Worm (Caenorhabditis elegans): Measurements from ENCODE around the gene F23B12.4.

F23B12.4 gene

DNA sequence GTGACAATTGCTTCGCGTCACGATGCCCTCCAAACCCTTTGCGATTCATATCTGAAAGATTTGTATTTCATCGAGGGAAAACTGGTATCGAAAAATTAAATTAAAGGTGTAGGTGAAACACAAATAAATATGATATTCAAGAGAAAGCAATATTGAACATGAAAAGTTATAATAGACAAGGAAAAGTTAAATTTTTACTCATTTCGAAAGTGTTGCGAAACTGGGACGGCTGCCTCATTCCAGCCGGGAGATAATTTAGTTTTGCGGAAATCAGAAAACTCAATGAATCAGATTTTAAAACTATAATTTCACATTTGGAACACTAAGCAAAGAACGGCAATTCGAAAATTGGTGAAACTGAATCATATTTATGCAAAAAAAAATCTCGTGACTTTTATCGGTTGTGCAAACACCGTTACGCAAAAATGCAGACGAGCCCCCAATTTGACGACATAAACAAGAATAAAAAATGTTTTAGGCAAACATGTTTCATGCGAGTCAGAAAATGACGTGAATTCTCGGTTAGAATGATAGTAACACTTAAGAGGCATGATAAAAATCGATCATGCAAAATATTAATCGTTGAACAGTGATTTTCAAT, 25.9 kb upstream of the F23B12.4 start, which contains the start of the genes nxf-1 and C15H11.11 (continued):
- peak; percentile 75 for TF ChIP-seq nhr-19 (GFP tag; conservative IDR thresholded peaks at IDR 0.05)
- no peak for TF ChIP-seq ces-1 (GFP tag; optimal IDR thresholded peaks at IDR 0.05)
- TF ChIP-seq hlh-17 (GFP tag; optimal IDR thresholded peaks at IDR 0.05; ENCODE audit: borderline replicate concordance): no peak
- peak; percentile 50 for TF ChIP-seq jun-1 (tag; optimal IDR thresholded peaks at IDR 0.05)
- peak; percentile 33 for TF ChIP-seq fkh-10 (GFP tag; optimal IDR thresholded peaks at IDR 0.05)
- TF ChIP-seq hpl-2 (GFP tag; optimal IDR thresholded peaks at IDR 0.05): no peak
- TF ChIP-seq mdl-1 (tag; optimal IDR thresholded peaks at IDR 0.05): peak in 1 of 2 experiments; percentile 74
- TF ChIP-seq unc-98 (GFP tag; IDR thresholded peaks at IDR 0.05): 0 out of 2 replicates have a peak, but pooled peaks have one; percentile 9
- TF ChIP-seq unc-30 (tag; optimal IDR thresholded peaks at IDR 0.05): no peak
- TF ChIP-seq sox-4 (tag; optimal IDR thresholded peaks at IDR 0.05): peak; percentile 1
- TF ChIP-seq aly-2 (tag; optimal IDR thresholded peaks at IDR 0.05): no peak
- TF ChIP-seq nhr-28 (tag; optimal IDR thresholded peaks at IDR 0.05): no peak
- peak; percentile 85 for TF ChIP-seq snu-23 (GFP tag; optimal IDR thresholded peaks at IDR 0.05)
- no peak for TF ChIP-seq nhr-12 (tag; optimal IDR thresholded peaks at IDR 0.05)
- TF ChIP-seq Y116A8C.19 (tag; optimal IDR thresholded peaks at IDR 0.05; ENCODE audit: borderline replicate concordance): no peak
- TF ChIP-seq mep-1 (tag; optimal IDR thresholded peaks at IDR 0.05): peak; percentile 89
- TF ChIP-seq lin-39 (tag; optimal IDR thresholded peaks at IDR 0.05): peak; percentile 57
- TF ChIP-seq sup-37 (GFP tag; optimal IDR thresholded peaks at IDR 0.05): peak; percentile 17
- peak; percentile 50 to 64 (median 51) for TF ChIP-seq ceh-82 (tag; optimal IDR thresholded peaks at IDR 0.05)
- peak; percentile 4 for TF ChIP-seq egl-13 (tag; optimal IDR thresholded peaks at IDR 0.05)
- peak; percentile 85 for TF ChIP-seq nhr-47 (tag; optimal IDR thresholded peaks at IDR 0.05)
- peak; percentile 64 for TF ChIP-seq lin-13 (GFP tag; optimal IDR thresholded peaks at IDR 0.05)
- peak; percentile 22 for TF ChIP-seq nhr-11 (tag; optimal IDR thresholded peaks at IDR 0.05)
- TF ChIP-seq fos-1 (tag; optimal IDR thresholded peaks at IDR 0.05): peak; percentile 11
- TF ChIP-seq lin-15B (tag; optimal IDR thresholded peaks at IDR 0.05): peak; percentile 21

DNA sequence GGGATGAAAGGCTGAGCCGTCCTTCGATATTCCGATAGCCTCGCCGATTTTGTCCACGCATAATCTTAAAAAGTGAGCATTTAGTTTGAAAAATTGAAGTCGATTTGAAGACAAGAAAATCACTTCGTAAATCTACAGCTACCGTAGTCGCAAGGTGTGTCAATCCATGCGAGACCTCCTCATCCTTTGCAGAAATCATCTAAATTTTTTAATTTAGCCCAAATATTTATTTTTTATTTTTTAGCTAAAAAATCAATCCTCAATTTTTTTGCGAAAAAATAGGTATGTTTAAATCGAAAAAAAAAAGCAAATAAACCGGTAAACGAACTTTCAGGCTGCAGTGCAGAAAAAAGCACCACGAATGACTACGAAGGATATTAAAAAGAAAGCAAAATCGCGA, 23.2 kb upstream of the F23B12.4 start, which contains the start of the genes nxf-2 and set-31:
nxf-2 (minus strand) TSS at position 101 of the 400 bp plus-strand sequence.
set-31 (plus strand) TSS at position 169 of the 400 bp plus-strand sequence.
- TF ChIP-seq hlh-4 (tag; optimal IDR thresholded peaks at IDR 0.05): no peak
- TF ChIP-seq lsy-2 (tag; optimal IDR thresholded peaks at IDR 0.05): peak in 1 of 2 experiments; percentile 12
- TF ChIP-seq sptf-1 (tag; optimal IDR thresholded peaks at IDR 0.05): no peak

DNA sequence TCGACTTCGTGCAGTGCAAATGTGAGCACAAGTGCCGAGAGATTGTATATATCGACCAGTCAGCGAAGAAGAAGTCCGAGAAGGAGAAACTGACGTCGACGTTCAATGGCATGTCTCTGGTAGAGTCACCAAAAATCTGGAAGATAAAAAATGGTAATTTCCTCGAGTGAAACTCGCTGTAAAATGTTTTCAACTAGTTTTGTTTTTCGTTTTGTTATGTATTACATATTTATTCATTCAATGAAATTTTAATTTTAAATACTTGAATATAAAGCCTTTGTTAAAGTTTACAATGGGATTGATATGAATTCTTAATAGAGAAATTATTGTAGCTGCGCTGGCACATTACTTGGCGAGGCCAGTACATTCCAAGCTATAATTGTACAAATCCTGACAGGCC, 21.1 kb upstream of the F23B12.4 start:
- TF ChIP-seq zag-1 (tag; optimal IDR thresholded peaks at IDR 0.05) (no peak), nhr-90 (tag; optimal IDR thresholded peaks at IDR 0.05; ENCODE audit: poor library complexity) (no peak), skn-1 (tag; optimal IDR thresholded peaks at IDR 0.05) (no peak), nhr-71 (tag; optimal IDR thresholded peaks at IDR 0.05) (no peak), efl-1 (optimal IDR thresholded peaks at IDR 0.05) (no peak), efl-1 (GFP tag; optimal IDR thresholded peaks at IDR 0.05 in 1 of 2) (peak in 1 of 2 experiments; percentile 34), egl-27 (tag; optimal IDR thresholded peaks at IDR 0.05) (no peak), lin-35 (GFP tag; optimal IDR thresholded peaks at IDR 0.05) (no peak), hlh-4 (tag; optimal IDR thresholded peaks at IDR 0.05) (no peak)

DNA sequence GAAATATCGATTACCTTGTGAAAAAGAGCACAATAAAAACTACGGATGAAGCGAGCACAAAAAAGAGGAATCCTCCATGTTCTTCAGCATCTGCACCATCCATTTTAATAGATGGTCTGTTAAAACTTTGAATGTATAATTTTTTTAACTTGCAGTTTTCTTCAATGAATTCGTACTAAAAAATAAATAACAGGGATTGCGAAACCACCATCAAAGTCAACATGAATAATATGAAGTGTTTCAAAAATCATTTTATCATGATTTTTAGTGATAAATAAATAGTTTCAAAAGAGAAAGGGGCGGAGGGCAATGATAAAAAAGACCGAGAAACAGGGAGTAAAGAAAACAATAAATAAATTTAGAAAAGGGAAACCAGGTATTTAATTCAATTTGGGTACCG, 19.6 kb upstream of the F23B12.4 start, which contains the start of gene dhs-22:
dhs-22 (minus strand) TSS at position 116 of the 400 bp plus-strand sequence.
- TF ChIP-seq zag-1 (tag; optimal IDR thresholded peaks at IDR 0.05): no peak
- no peak for TF ChIP-seq lin-13 (GFP tag; optimal IDR thresholded peaks at IDR 0.05)
- TF ChIP-seq nhr-47 (tag; optimal IDR thresholded peaks at IDR 0.05): no peak
- TF ChIP-seq mdl-1 (tag; optimal IDR thresholded peaks at IDR 0.05): no peak
- TF ChIP-seq snpc-4 (tag; optimal IDR thresholded peaks at IDR 0.05): no peak
- no peak for TF ChIP-seq rnt-1 (tag; optimal IDR thresholded peaks at IDR 0.05)
- TF ChIP-seq elt-3 (tag; optimal IDR thresholded peaks at IDR 0.05): no peak
- TF ChIP-seq ceh-63 (GFP tag; optimal IDR thresholded peaks at IDR 0.05): no peak
- no peak for TF ChIP-seq lir-3 (tag; optimal IDR thresholded peaks at IDR 0.05; ENCODE audit: poor library complexity)
- TF ChIP-seq hlh-17 (GFP tag; optimal IDR thresholded peaks at IDR 0.05; ENCODE audit: borderline replicate concordance): no peak
- TF ChIP-seq C16A3.4 (tag; optimal IDR thresholded peaks at IDR 0.05): no peak
- TF ChIP-seq nhr-77 (tag; optimal IDR thresholded peaks at IDR 0.05): no peak
- no peak for TF ChIP-seq pag-3 (tag; optimal IDR thresholded peaks at IDR 0.05; ENCODE audit: borderline replicate concordance, insufficient read depth)
- no peak for TF ChIP-seq fkh-10 (GFP tag; optimal IDR thresholded peaks at IDR 0.05)
- TF ChIP-seq ztf-4 (tag; optimal IDR thresholded peaks at IDR 0.05): no peak
- no peak for TF ChIP-seq mef-2 (tag; optimal IDR thresholded peaks at IDR 0.05)
- TF ChIP-seq nhr-85 (tag): no peak
- no peak for TF ChIP-seq fkh-8 (tag; optimal IDR thresholded peaks at IDR 0.05)
